Worm (Caenorhabditis elegans) whole organism, L1 larva: ENCODE data around the gene col-71.

Source experiments
- C16A3.4 ChIP-seq: fragments of 150-350 bp; optimal IDR thresholded peaks from 2 replicates; lab custom pipeline; 2014; ENCODE audit warnings: missing biosample characterization, missing genetic modification characterization
- C34B4.2 ChIP-seq: sonication (generic microtip); optimal IDR thresholded peaks from 2 replicates; lab custom pipeline; 2017; ENCODE audit warnings: mild to moderate bottlenecking, missing genetic modification characterization, missing compliant biosample characterization
- aha-1 ChIP-seq: fragments of 150-350 bp; optimal IDR thresholded peaks from 2 replicates; lab custom pipeline; 2014; ENCODE audit warnings: missing biosample characterization, missing genetic modification characterization
- aly-2 ChIP-seq: fragments of 150-350 bp; optimal IDR thresholded peaks from 2 replicates; lab custom pipeline; 2014; ENCODE audit warnings: missing biosample characterization, missing genetic modification characterization
- ama-1 ChIP-seq: fragments of 150-350 bp; optimal IDR thresholded peaks from 2 replicates; lab custom pipeline; 2014
- blmp-1 ChIP-seq: fragments of 150-350 bp; optimal IDR thresholded peaks from 2 replicates; lab custom pipeline; 2014; ENCODE audit warnings: missing biosample characterization, missing genetic modification characterization
- ceh-8 ChIP-seq: fragments of 200-800 bp; sonication (Bioruptor generic); optimal IDR thresholded peaks from 2 replicates; lab custom pipeline; 2018; ENCODE audit warnings: mild to moderate bottlenecking, missing genetic modification characterization, moderate library complexity, missing compliant biosample characterization
- ceh-82 ChIP-seq, 3 experiments: fragments of 150-350 bp in 1 of 3; sonication (generic microtip) in 2 of 3; optimal IDR thresholded peaks; 2 replicates each; lab custom pipeline; 2014 to 2017; ENCODE audit warnings: missing biosample characterization in 3 of 3, missing genetic modification characterization in 3 of 3
- ceh-88 ChIP-seq: fragments of 200-800 bp; sonication (Bioruptor generic); IDR thresholded peaks from 2 replicates; pipeline ENCODE4 v1.3.6; 2022; ENCODE audit warnings: missing genetic modification characterization, missing compliant biosample characterization
- ceh-90 ChIP-seq: sonication (generic microtip); optimal IDR thresholded peaks from 2 replicates; lab custom pipeline; 2016; ENCODE audit warnings: missing genetic modification characterization, missing compliant biosample characterization
- ces-1 ChIP-seq: fragments of 150-350 bp; optimal IDR thresholded peaks from 2 replicates; lab custom pipeline; 2014; ENCODE audit warnings: missing biosample characterization, missing genetic modification reagents, missing genetic modification characterization
- dpl-1 ChIP-seq, 3 experiments: fragments of 150-350 bp in 2 of 3; sonication (generic microtip) in 1 of 3; optimal IDR thresholded peaks; 2 replicates each; lab custom pipeline; 2014 to 2017; ENCODE audit warnings: missing biosample characterization in 3 of 3, missing genetic modification characterization in 3 of 3, missing genetic modification reagents in 3 of 3
- dsc-1 ChIP-seq: sonication (generic microtip); optimal IDR thresholded peaks from 2 replicates; lab custom pipeline; 2016; ENCODE audit warnings: mild to moderate bottlenecking, missing genetic modification characterization, missing compliant biosample characterization
- efl-3 ChIP-seq: fragments of 200-800 bp; sonication (Bioruptor generic); optimal IDR thresholded peaks from 2 replicates; lab custom pipeline; 2018; ENCODE audit warnings: mild to moderate bottlenecking, missing genetic modification characterization, missing compliant biosample characterization
- egl-27 ChIP-seq, 2 experiments: fragments of 150-350 bp in 1 of 2; sonication (generic microtip); optimal IDR thresholded peaks; 3 replicates each; lab custom pipeline; 2017 to 2018; ENCODE audit warnings: missing biosample characterization in 2 of 2, missing genetic modification characterization in 2 of 2, missing genetic modification reagents in 2 of 2
- elt-2 ChIP-seq: sonication (generic microtip); optimal IDR thresholded peaks from 2 replicates; lab custom pipeline; 2016; ENCODE audit warnings: missing genetic modification characterization, mild to moderate bottlenecking, inconsistent platforms, missing compliant biosample characterization, missing genetic modification reagents
- elt-3 ChIP-seq, 6 experiments: fragments of 150-350 bp in 1 of 6; sonication (generic microtip); optimal IDR thresholded peaks; 2 replicates each; lab custom pipeline; 2017 to 2018; ENCODE audit warnings: missing biosample characterization in 6 of 6, missing genetic modification characterization in 6 of 6, inconsistent platforms in 1 of 6
- ets-5 ChIP-seq: fragments of 200-800 bp; sonication (Bioruptor generic); IDR thresholded peaks from 2 replicates; pipeline ENCODE4 v1.3.6; 2022; ENCODE audit warnings: missing genetic modification characterization, missing compliant biosample characterization
- fkh-10 ChIP-seq: sonication (generic microtip); optimal IDR thresholded peaks from 2 replicates; lab custom pipeline; 2017; ENCODE audit warnings: missing biosample characterization, missing genetic modification reagents, missing genetic modification characterization
- fkh-8 ChIP-seq: sonication (generic microtip); optimal IDR thresholded peaks from 2 replicates; lab custom pipeline; 2016; ENCODE audit warnings: mild to moderate bottlenecking, missing genetic modification characterization, missing compliant biosample characterization
- grh-1 ChIP-seq: fragments of 200-800 bp; sonication (Bioruptor generic); IDR thresholded peaks from 2 replicates; pipeline ENCODE4 v1.3.6; 2022; ENCODE audit warnings: missing genetic modification reagents, missing genetic modification characterization, missing compliant biosample characterization
- hlh-4 ChIP-seq: sonication (generic microtip); optimal IDR thresholded peaks from 2 replicates; lab custom pipeline; 2016; ENCODE audit warnings: mild to moderate bottlenecking, missing genetic modification characterization, missing compliant biosample characterization
- hpl-2 ChIP-seq: fragments of 150-350 bp; optimal IDR thresholded peaks from 2 replicates; lab custom pipeline; 2014; ENCODE audit warnings: missing biosample characterization, missing genetic modification reagents, missing genetic modification characterization
- lin-13 ChIP-seq: fragments of 150-350 bp; optimal IDR thresholded peaks from 2 replicates; lab custom pipeline; 2014; ENCODE audit warnings: missing biosample characterization, missing genetic modification reagents, missing genetic modification characterization
- lir-3 ChIP-seq: sonication (generic microtip); optimal IDR thresholded peaks from 2 replicates; lab custom pipeline; 2016; ENCODE audit warnings: mild to moderate bottlenecking, missing genetic modification characterization, moderate library complexity, missing compliant biosample characterization; ENCODE audit not compliant: poor library complexity
- lsy-2 ChIP-seq, 2 experiments: fragments of 150-350 bp; optimal IDR thresholded peaks; 2 replicates each; lab custom pipeline; 2014; ENCODE audit warnings: missing biosample characterization in 2 of 2, missing genetic modification characterization in 2 of 2
- mdl-1 ChIP-seq, 2 experiments: fragments of 150-350 bp; optimal IDR thresholded peaks; 2 replicates each; lab custom pipeline; 2014 to 2017; ENCODE audit warnings: missing biosample characterization in 2 of 2, missing genetic modification characterization in 2 of 2, inconsistent platforms in 1 of 2
- mep-1 ChIP-seq: fragments of 150-350 bp; optimal IDR thresholded peaks from 2 replicates; lab custom pipeline; 2014; ENCODE audit warnings: missing biosample characterization, missing genetic modification characterization
- nhr-11 ChIP-seq: fragments of 150-350 bp; optimal IDR thresholded peaks from 2 replicates; lab custom pipeline; 2014; ENCODE audit warnings: missing biosample characterization, missing genetic modification characterization
- nhr-237 ChIP-seq: fragments of 150-350 bp; optimal IDR thresholded peaks from 2 replicates; lab custom pipeline; 2014; ENCODE audit warnings: missing biosample characterization, missing genetic modification characterization
- nhr-28 ChIP-seq: fragments of 150-350 bp; optimal IDR thresholded peaks from 2 replicates; lab custom pipeline; 2014; ENCODE audit warnings: missing biosample characterization, missing genetic modification characterization
- nhr-47 ChIP-seq: sonication (generic microtip); optimal IDR thresholded peaks from 2 replicates; lab custom pipeline; 2016; ENCODE audit warnings: mild to moderate bottlenecking, missing genetic modification characterization, moderate library complexity, missing compliant biosample characterization
- nhr-71 ChIP-seq: sonication (generic microtip); optimal IDR thresholded peaks from 2 replicates; lab custom pipeline; 2016; ENCODE audit warnings: mild to moderate bottlenecking, missing genetic modification characterization, moderate library complexity, missing compliant biosample characterization
- nhr-76 ChIP-seq: sonication (generic microtip); optimal IDR thresholded peaks from 2 replicates; lab custom pipeline; 2017; ENCODE audit warnings: missing biosample characterization, missing genetic modification characterization
- nhr-84 ChIP-seq: sonication (generic microtip); optimal IDR thresholded peaks from 2 replicates; lab custom pipeline; 2017; ENCODE audit warnings: missing biosample characterization, missing genetic modification characterization
- pag-3 ChIP-seq: sonication (generic microtip); optimal IDR thresholded peaks from 2 replicates; lab custom pipeline; 2017; ENCODE audit warnings: missing genetic modification characterization, mild to moderate bottlenecking, missing compliant biosample characterization, antibody characterized with exemption, borderline replicate concordance; ENCODE audit not compliant: insufficient read depth
- snu-23 ChIP-seq: sonication (generic microtip); optimal IDR thresholded peaks from 2 replicates; lab custom pipeline; 2016; ENCODE audit warnings: missing genetic modification characterization, missing compliant biosample characterization
- sup-37 ChIP-seq: fragments of 200-800 bp; sonication (Bioruptor generic); optimal IDR thresholded peaks from 2 replicates; lab custom pipeline; 2018; ENCODE audit warnings: mild to moderate bottlenecking, missing genetic modification characterization, missing compliant biosample characterization
- swsn-7 ChIP-seq: sonication (generic microtip); optimal IDR thresholded peaks from 2 replicates; lab custom pipeline; 2016; ENCODE audit warnings: missing genetic modification characterization, missing compliant biosample characterization
- tbx-2 ChIP-seq: sonication (generic microtip); optimal IDR thresholded peaks from 2 replicates; lab custom pipeline; 2016; ENCODE audit warnings: missing genetic modification characterization, missing compliant biosample characterization
- unc-30 ChIP-seq: sonication (generic microtip); optimal IDR thresholded peaks from 2 replicates; lab custom pipeline; 2017; ENCODE audit warnings: missing biosample characterization, missing genetic modification characterization
- unc-86 ChIP-seq: sonication (generic microtip); optimal IDR thresholded peaks from 2 replicates; lab custom pipeline; 2016; ENCODE audit warnings: missing genetic modification characterization, missing compliant biosample characterization
- vab-15 ChIP-seq: sonication (generic microtip); optimal IDR thresholded peaks from 2 replicates; lab custom pipeline; 2017; ENCODE audit warnings: missing genotype, mild to moderate bottlenecking, missing genetic modification characterization, missing compliant biosample characterization
- xbp-1 ChIP-seq: sonication (generic microtip); optimal IDR thresholded peaks from 2 replicates; lab custom pipeline; 2016; ENCODE audit warnings: missing genetic modification characterization, missing compliant biosample characterization

The col-71 gene

DNA sequence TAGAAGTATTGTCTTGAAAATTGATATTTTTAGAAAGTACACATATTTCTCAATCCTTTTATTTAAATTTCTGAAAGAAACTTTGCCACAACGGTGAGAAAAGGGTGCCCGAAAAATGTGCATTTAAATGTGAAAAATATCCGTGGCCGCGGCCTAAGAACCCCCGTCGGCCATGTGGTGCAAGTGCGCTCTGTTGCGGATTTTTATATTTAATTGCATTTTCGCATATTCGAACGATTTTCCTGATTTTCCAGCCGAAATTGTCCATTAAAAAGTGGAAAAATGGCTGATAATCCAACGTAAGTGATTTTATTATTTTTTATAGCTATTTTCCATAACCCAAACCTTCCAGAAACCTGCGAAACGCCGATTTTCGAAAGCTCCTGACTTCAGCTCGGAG lies 20.1 kb downstream of the col-71 start, which contains the start of gene smu-2 (continued):
- peak; percentile 49 for TF ChIP-seq unc-86
- peak; percentile 68 for TF ChIP-seq mep-1 (tag; lab: Kevin White, UChicago)
- no peak for TF ChIP-seq dsc-1
- peak; percentile 56 for TF ChIP-seq C16A3.4
- TF ChIP-seq ceh-82 (tag; optimal IDR thresholded peaks at IDR 0.05; lab: Kevin White, UChicago): peak; percentile 24 to 81 (median 55)
- peak; percentile 84 for TF ChIP-seq ceh-90 (tag; lab: Kevin White, UChicago)
- peak; percentile 71 for TF ChIP-seq tbx-2 (tag; lab: Kevin White, UChicago)
- TF ChIP-seq dpl-1 (GFP tag; optimal IDR thresholded peaks at IDR 0.05; lab: Kevin White, UChicago): peak; percentile 50 to 73 (median 64)
- TF ChIP-seq ama-1: no peak
- peak; percentile 62 for TF ChIP-seq xbp-1 (tag; lab: Kevin White, UChicago)
- TF ChIP-seq pag-3 (tag; lab: Kevin White, UChicago): no peak
- peak; percentile 28 for TF ChIP-seq lin-13 (GFP tag; lab: Kevin White, UChicago)
- no peak for TF ChIP-seq grh-1 (GFP tag; lab: Robert Waterston, UW)
- no peak for TF ChIP-seq hlh-4 (tag; lab: Kevin White, UChicago)
- peak; percentile 65 for TF ChIP-seq fkh-8 (tag; lab: Kevin White, UChicago)
- no peak for TF ChIP-seq ets-5 (GFP tag; lab: Robert Waterston, UW)
- no peak for TF ChIP-seq unc-30
- no peak for TF ChIP-seq nhr-84 (tag; lab: Kevin White, UChicago)
- no peak for TF ChIP-seq nhr-71 (tag; lab: Kevin White, UChicago)
- peak; percentile 69 to 75 for TF ChIP-seq lsy-2 (tag; optimal IDR thresholded peaks at IDR 0.05; lab: Kevin White, UChicago)
- TF ChIP-seq vab-15 (tag; lab: Kevin White, UChicago): peak; percentile 68
- no peak for TF ChIP-seq aha-1
- peak; percentile 44 for TF ChIP-seq fkh-10 (GFP tag; lab: Kevin White, UChicago)
- TF ChIP-seq hpl-2 (GFP tag; lab: Kevin White, UChicago): no peak
- TF ChIP-seq mdl-1 (tag; optimal IDR thresholded peaks at IDR 0.05; lab: Kevin White, UChicago): no peak
- TF ChIP-seq nhr-237 (tag; lab: Kevin White, UChicago): peak; percentile 39
- no peak for TF ChIP-seq nhr-28 (tag; lab: Kevin White, UChicago)
- peak; percentile 87 for TF ChIP-seq lir-3 (tag; lab: Kevin White, UChicago)
- no peak for TF ChIP-seq elt-3 (tag; optimal IDR thresholded peaks at IDR 0.05; lab: Kevin White, UChicago)
- TF ChIP-seq ceh-88: no peak
- no peak for TF ChIP-seq C34B4.2
- TF ChIP-seq blmp-1 (tag; lab: Kevin White, UChicago): no peak
- no peak for TF ChIP-seq nhr-11 (tag; lab: Kevin White, UChicago)
- TF ChIP-seq nhr-47 (tag; lab: Kevin White, UChicago): no peak
- TF ChIP-seq sup-37 (GFP tag; lab: Kevin White, UChicago): no peak

DNA sequence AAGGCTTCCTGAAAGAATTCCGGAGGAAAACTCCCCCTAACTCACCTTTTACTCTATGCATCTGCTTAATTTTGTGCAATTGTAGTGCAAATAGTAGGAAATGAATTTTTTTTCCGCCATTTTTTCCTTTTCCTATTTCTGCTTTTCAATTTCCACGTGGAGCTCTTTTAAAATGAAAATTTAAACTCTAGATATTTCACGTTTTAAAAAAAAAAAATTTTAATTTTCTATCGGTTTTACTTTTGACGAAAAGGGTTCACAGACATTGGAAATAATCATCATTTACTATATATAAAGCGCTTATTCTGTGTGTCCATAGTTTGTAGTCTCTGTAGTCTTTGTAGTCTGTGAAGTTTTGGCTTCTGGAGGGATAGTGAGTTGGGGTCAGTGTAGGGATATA lies 20.8 kb downstream of the col-71 start, which contains the start of gene Y49F6B.8:
Y49F6B.8 (minus strand) TSS at position 101 of the 400 bp plus-strand sequence.
- TF ChIP-seq efl-3: no peak
- no peak for TF ChIP-seq elt-2 (tag; lab: Kevin White, UChicago)
- TF ChIP-seq, all 84 proteins: peak for 0

DNA sequence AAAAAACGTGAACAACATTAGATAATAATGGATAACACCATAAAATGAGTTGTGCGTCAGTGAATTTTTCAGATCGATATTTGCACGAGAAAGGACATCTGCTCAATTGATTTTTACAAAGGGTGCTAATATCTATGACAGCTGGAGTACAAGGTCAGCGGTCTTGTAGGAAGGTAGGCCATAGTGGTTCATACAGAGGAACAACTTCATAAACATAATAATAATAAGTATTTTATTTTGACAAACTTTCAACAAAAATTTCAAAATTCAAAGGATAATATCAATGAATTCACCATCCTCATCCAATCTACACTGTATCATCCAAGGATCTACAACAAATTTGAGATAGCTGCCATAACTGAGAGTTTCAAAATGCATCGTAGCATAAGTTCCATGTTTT lies 25.2 kb downstream of the col-71 start, which contains the start of gene fbxb-104:
fbxb-104 (minus strand) TSS at position 101 of the 400 bp plus-strand sequence.
- TF ChIP-seq swsn-7 (tag; lab: Kevin White, UChicago) (no peak), nhr-76 (tag; lab: Kevin White, UChicago) (no peak), ceh-8 (GFP tag; lab: Kevin White, UChicago) (no peak), nhr-11 (tag; lab: Kevin White, UChicago) (no peak), ces-1 (GFP tag; lab: Kevin White, UChicago) (no peak), elt-2 (tag; lab: Kevin White, UChicago) (no peak), snu-23 (GFP tag; lab: Kevin White, UChicago) (no peak), tbx-2 (tag; lab: Kevin White, UChicago) (no peak), ceh-82 (tag; optimal IDR thresholded peaks at IDR 0.05; lab: Kevin White, UChicago) (no peak), aly-2 (tag; lab: Kevin White, UChicago) (no peak), vab-15 (tag; lab: Kevin White, UChicago) (no peak), nhr-71 (tag; lab: Kevin White, UChicago) (no peak), egl-27 (tag; optimal IDR thresholded peaks at IDR 0.05; lab: Kevin White, UChicago) (no peak)
- TF ChIP-seq, all 84 proteins: peak for 0
